Worm (Caenorhabditis elegans): ENCODE measurements around the gene Y51A2B.9.
"Not testable (repeated sequence)": the region's sequence is repeated elsewhere in the genome, so short reads cannot be mapped to it uniquely, and the experiment has no call there.

The Y51A2B.9 gene

DNA sequence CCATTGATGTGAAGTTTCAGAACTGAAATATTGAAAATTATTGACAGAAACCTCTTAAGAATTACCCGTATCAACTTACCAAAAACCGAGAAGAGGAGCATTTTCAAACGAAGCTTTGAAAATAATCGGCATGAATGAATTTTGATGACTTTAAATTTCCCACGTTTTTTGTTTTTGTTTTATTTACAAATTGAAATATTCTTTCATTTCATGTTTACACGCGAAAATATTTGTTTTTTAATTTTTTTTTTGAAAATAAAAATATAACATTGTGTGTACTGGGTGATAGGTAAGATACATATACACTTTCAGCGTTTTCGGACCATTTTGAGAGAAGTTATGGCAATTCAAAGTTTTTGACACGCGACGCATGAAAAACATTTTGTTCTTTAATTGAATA lies at the start of gene Y51A2B.9:
Y51A2B.9 (minus strand) TSS at position 101 of the 400 bp plus-strand sequence.
- TF ChIP-seq W03F9.2 (tag; optimal IDR thresholded peaks at IDR 0.05), result no peak
- no peak for TF ChIP-seq dao-5 (tag; optimal IDR thresholded peaks at IDR 0.05)
- no peak for TF ChIP-seq him-1 (tag; optimal IDR thresholded peaks at IDR 0.05)

DNA sequence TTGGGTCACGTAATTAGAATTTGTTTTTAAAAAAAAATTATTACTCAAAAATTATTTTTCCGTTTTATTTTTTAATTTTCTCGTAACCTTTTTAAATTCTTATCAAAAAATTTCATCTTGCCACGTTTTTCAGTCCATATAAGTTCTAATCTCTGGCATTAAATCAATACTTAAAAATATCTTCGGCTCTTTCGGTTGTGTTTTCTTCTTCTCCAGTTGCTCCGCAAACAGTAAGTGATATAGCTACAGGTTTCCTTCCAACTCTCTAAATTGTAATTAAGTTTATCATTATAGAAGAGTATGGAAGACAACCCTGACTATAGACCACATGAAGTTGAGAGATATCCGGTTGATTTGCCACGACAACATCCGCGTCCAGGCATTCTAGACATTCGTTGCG lies 48.6 kb upstream of the Y51A2B.9 start, which contains the start of gene ZK228.1:
ZK228.1 (plus strand) TSS at position 301 of the 400 bp plus-strand sequence.
- TF ChIP-seq him-1 (tag; optimal IDR thresholded peaks at IDR 0.05) (no peak), W03F9.2 (tag; optimal IDR thresholded peaks at IDR 0.05) (no peak), dao-5 (tag; optimal IDR thresholded peaks at IDR 0.05) (no peak)

DNA sequence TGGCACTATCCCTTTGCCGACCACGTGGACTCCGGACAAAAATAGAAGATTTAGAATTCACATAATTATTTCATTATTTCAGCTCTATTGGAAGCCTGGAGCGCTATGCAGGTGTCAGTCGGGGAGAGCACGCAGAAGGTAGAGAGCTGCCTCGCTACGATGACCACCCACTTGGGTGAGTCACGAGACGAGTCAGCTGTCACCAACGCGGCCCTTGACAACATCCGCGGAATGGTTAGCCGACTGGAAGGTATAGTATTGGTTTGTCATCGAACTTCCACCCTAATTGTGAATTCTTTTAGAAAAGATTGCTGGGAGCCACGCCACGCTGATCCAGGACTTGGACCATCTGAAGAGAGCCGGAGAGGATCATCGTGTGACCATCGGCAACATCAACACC lies 43.9 kb upstream of the Y51A2B.9 start, which contains the start of gene ZK262.9:
ZK262.9 (plus strand) TSS at position 301 of the 400 bp plus-strand sequence.
- not testable (repeated sequence) for TF ChIP-seq W03F9.2, dao-5, him-1 (tag; optimal IDR thresholded peaks at IDR 0.05)

- TF ChIP-seq W03F9.2 (tag; optimal IDR thresholded peaks at IDR 0.05), result no peak
- no peak for TF ChIP-seq dao-5 (tag; optimal IDR thresholded peaks at IDR 0.05)
- no peak for TF ChIP-seq him-1 (tag; optimal IDR thresholded peaks at IDR 0.05)
These were observed 42.5 kb upstream of the Y51A2B.9 start, which contains the start of gene ZK262.8 for ce11 chrV:18438081-18438480. TSS of gene ZK262.8 (plus strand) at chrV:18438381.

ce11 chrV:18434961-18435360 lies 39.4 kb upstream of the Y51A2B.9 start, which contains the start of gene ZK262.20:
TSS of gene ZK262.20 (minus strand) at chrV:18435061.
- TF ChIP-seq W03F9.2 (tag; optimal IDR thresholded peaks at IDR 0.05) (no peak), dao-5 (tag; optimal IDR thresholded peaks at IDR 0.05) (no peak), him-1 (tag; optimal IDR thresholded peaks at IDR 0.05) (no peak)

ce11 chrV:18431450-18431849 lies 35.9 kb upstream of the Y51A2B.9 start, which contains the start of gene srw-82:
TSS of gene srw-82 (plus strand) at chrV:18431750.
- TF ChIP-seq dao-5 (tag; optimal IDR thresholded peaks at IDR 0.05) (no peak), W03F9.2 (tag; optimal IDR thresholded peaks at IDR 0.05) (no peak), him-1 (tag; optimal IDR thresholded peaks at IDR 0.05) (no peak)

- TF ChIP-seq W03F9.2 (tag; optimal IDR thresholded peaks at IDR 0.05), result no peak
These were observed 35.3 kb upstream of the Y51A2B.9 start for ce11 chrV:18430826-18431225.

- TF ChIP-seq W03F9.2 (tag; optimal IDR thresholded peaks at IDR 0.05) (no peak), him-1 (tag; optimal IDR thresholded peaks at IDR 0.05) (no peak), dao-5 (tag; optimal IDR thresholded peaks at IDR 0.05) (no peak)
These were observed 30.7 kb upstream of the Y51A2B.9 start, which contains the start of gene srw-83 for ce11 chrV:18426280-18426679. TSS of gene srw-83 (plus strand) at chrV:18426580.

DNA sequence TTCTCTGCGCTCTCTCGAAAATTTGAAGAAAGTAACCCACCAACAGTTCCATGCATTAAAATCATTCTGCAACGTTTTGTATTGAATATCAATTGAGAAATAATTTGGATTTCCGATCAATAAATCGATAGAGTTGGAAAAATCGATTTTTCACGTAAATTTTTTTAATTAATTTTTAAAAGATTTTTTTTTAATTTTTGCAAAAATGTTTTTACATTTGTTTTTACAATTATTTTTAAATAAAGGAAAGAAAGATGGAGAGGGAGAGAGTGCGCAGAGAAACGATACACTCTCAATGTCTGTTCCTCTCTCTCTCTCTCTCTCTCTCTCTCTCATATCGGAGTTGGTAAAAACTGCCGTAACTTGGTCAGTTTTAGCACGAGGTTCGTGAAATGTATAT lies 30.0 kb upstream of the Y51A2B.9 start, which contains the start of gene ZK262.19:
ZK262.19 (minus strand) TSS at position 101 of the 400 bp plus-strand sequence.
- TF ChIP-seq him-1 (tag; optimal IDR thresholded peaks at IDR 0.05), result no peak
- TF ChIP-seq W03F9.2 (tag; optimal IDR thresholded peaks at IDR 0.05), result no peak
- no peak for TF ChIP-seq dao-5 (tag; optimal IDR thresholded peaks at IDR 0.05)

ce11 chrV:18424471-18424870 lies 28.9 kb upstream of the Y51A2B.9 start, which contains the start of gene ZK262.4:
TSS of gene ZK262.4 (minus strand) at chrV:18424571.
- no peak for TF ChIP-seq dao-5 (tag; optimal IDR thresholded peaks at IDR 0.05)

ce11 chrV:18420797-18421196 lies 25.2 kb upstream of the Y51A2B.9 start, which contains the start of gene srj-26:
TSS of gene srj-26 (plus strand) at chrV:18421097.
- TF ChIP-seq dao-5 (tag; optimal IDR thresholded peaks at IDR 0.05), result no peak
- TF ChIP-seq him-1 (tag; optimal IDR thresholded peaks at IDR 0.05), result no peak
- TF ChIP-seq W03F9.2 (tag; optimal IDR thresholded peaks at IDR 0.05), result no peak

ce11 chrV:18414051-18414450 lies 18.5 kb upstream of the Y51A2B.9 start, which contains the start of gene txt-8:
TSS of gene txt-8 (plus strand) at chrV:18414351.
- TF ChIP-seq dao-5 (tag; optimal IDR thresholded peaks at IDR 0.05) (no peak), him-1 (tag; optimal IDR thresholded peaks at IDR 0.05) (no peak), W03F9.2 (tag; optimal IDR thresholded peaks at IDR 0.05) (no peak)

ce11 chrV:18412887-18413286 lies 17.3 kb upstream of the Y51A2B.9 start, which contains the start of gene ZK262.2:
TSS of gene ZK262.2 (minus strand) at chrV:18412987.
- no peak for TF ChIP-seq W03F9.2 (tag; optimal IDR thresholded peaks at IDR 0.05)
- no peak for TF ChIP-seq dao-5 (tag; optimal IDR thresholded peaks at IDR 0.05)
- no peak for TF ChIP-seq him-1 (tag; optimal IDR thresholded peaks at IDR 0.05)

- TF ChIP-seq him-1 (tag; optimal IDR thresholded peaks at IDR 0.05) (no peak), dao-5 (tag; optimal IDR thresholded peaks at IDR 0.05) (no peak), W03F9.2 (tag; optimal IDR thresholded peaks at IDR 0.05) (no peak)
These were observed 16.8 kb upstream of the Y51A2B.9 start for ce11 chrV:18412351-18412750.

- TF ChIP-seq dao-5 (tag; optimal IDR thresholded peaks at IDR 0.05) (no peak), him-1 (tag; optimal IDR thresholded peaks at IDR 0.05) (no peak), W03F9.2 (tag; optimal IDR thresholded peaks at IDR 0.05) (no peak)
These were observed 14.6 kb upstream of the Y51A2B.9 start, which contains the start of gene srh-207 for ce11 chrV:18410142-18410541. TSS of gene srh-207 (minus strand) at chrV:18410242.

Data from whole organism, L4/young adult.